Worm (Caenorhabditis elegans): ENCODE results near the gene col-124.

Gene col-124

DNA sequence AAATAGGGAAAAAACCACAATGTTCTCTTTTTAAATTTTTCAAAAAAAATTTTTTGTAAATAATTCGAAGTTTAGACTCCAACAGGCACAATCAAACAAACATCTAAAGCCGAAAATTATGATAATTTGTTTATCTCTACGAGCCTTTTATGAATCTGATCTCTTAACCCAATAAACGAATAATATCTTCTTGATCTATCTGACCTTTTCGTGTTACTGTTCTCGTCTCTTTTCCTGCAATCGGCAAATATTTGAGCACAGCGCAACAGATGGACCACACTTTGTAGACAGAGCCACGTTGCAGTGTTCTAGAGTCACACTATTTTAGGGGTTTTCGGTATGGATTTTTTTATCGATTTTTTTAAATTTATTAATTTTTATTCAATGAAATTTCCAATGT, 35.5 kb downstream of the col-124 start:
- no peak for TF ChIP-seq nhr-237 (tag; optimal IDR thresholded peaks at IDR 0.05)
- TF ChIP-seq nhr-129 (tag; optimal IDR thresholded peaks at IDR 0.05): no peak
- no peak for TF ChIP-seq nhr-10 (tag; optimal IDR thresholded peaks at IDR 0.05)
- TF ChIP-seq nhr-6 (tag; optimal IDR thresholded peaks at IDR 0.05): no peak
- TF ChIP-seq elt-1 (tag; optimal IDR thresholded peaks at IDR 0.05): no peak
- no peak for TF ChIP-seq ceh-16 (tag; optimal IDR thresholded peaks at IDR 0.05)
- TF ChIP-seq nhr-21 (tag; optimal IDR thresholded peaks at IDR 0.05): no peak
- TF ChIP-seq blmp-1 (tag; optimal IDR thresholded peaks at IDR 0.05; ENCODE audit: insufficient read depth): no peak
- TF ChIP-seq elt-3 (tag; optimal IDR thresholded peaks at IDR 0.05): no peak
- no peak for TF ChIP-seq dmd-4 (tag; optimal IDR thresholded peaks at IDR 0.05)
- no peak for TF ChIP-seq sem-4 (tag; optimal IDR thresholded peaks at IDR 0.05)
- no peak for TF ChIP-seq ceh-82 (tag; optimal IDR thresholded peaks at IDR 0.05)
- TF ChIP-seq mbf-1 (tag; optimal IDR thresholded peaks at IDR 0.05): no peak
- no peak for TF ChIP-seq lin-39 (tag; optimal IDR thresholded peaks at IDR 0.05)
- no peak for TF ChIP-seq lsy-2 (tag; optimal IDR thresholded peaks at IDR 0.05)
- no peak for TF ChIP-seq nhr-11 (tag; optimal IDR thresholded peaks at IDR 0.05)
- TF ChIP-seq peb-1 (tag; optimal IDR thresholded peaks at IDR 0.05): no peak
- TF ChIP-seq unc-62 (GFP tag; optimal IDR thresholded peaks at IDR 0.05): no peak
- TF ChIP-seq unc-39 (tag; optimal IDR thresholded peaks at IDR 0.05): no peak
- TF ChIP-seq Y55F3AM.14 (GFP tag; optimal IDR thresholded peaks at IDR 0.05): no peak

DNA sequence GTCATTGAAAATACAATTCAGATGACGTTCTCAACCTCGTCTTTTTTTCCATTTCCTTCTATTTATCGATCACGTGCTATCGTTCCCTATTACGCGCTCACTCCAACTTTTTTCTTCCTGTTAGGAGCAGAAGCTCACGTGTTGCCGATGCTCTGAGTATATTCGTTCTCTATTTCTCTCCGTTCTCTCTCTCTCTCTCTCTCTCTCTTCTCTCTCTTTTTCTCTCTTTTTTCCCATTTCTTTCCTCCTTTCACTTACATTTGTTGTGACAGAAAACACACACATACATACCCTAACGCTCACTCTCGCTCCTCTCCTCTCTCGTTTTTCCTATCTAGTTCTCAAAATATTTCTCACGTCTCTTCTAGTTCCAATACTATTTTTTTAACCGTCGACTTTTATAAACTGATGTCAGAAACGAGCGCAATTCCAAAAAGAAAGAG, 36.1 kb downstream of the col-124 start:
- TF ChIP-seq nhr-25 (tag; optimal IDR thresholded peaks at IDR 0.05) (peak; percentile 7), mbf-1 (tag; optimal IDR thresholded peaks at IDR 0.05) (no peak), snpc-4 (tag; optimal IDR thresholded peaks at IDR 0.05) (peak; percentile 32), nhr-23 (tag; optimal IDR thresholded peaks at IDR 0.05) (no peak), unc-39 (tag; optimal IDR thresholded peaks at IDR 0.05) (no peak), gmeb-1 (tag; optimal IDR thresholded peaks at IDR 0.05) (peak; percentile 78), ama-1 (optimal IDR thresholded peaks at IDR 0.05) (peak; percentile 38), alr-1 (tag; optimal IDR thresholded peaks at IDR 0.05) (no peak), blmp-1 (tag; optimal IDR thresholded peaks at IDR 0.05; ENCODE audit: insufficient read depth) (peak; percentile 92), nhr-77 (tag; optimal IDR thresholded peaks at IDR 0.05) (no peak), lin-11 (tag; optimal IDR thresholded peaks at IDR 0.05) (no peak), elt-1 (tag; optimal IDR thresholded peaks at IDR 0.05) (no peak), nhr-6 (tag; optimal IDR thresholded peaks at IDR 0.05) (peak; percentile 93), sma-9 (GFP tag; optimal IDR thresholded peaks at IDR 0.05) (peak; percentile 97), sma-9 (tag; optimal IDR thresholded peaks at IDR 0.05) (no peak), nhr-129 (tag; optimal IDR thresholded peaks at IDR 0.05) (peak; percentile 96), ztf-1 (GFP tag; conservative IDR thresholded peaks at IDR 0.05) (no peak), ztf-4 (tag; optimal IDR thresholded peaks at IDR 0.05) (peak; percentile 69), dmd-4 (tag; optimal IDR thresholded peaks at IDR 0.05) (no peak), zag-1 (tag; optimal IDR thresholded peaks at IDR 0.05) (peak; percentile 87), aly-2 (tag; optimal IDR thresholded peaks at IDR 0.05) (no peak), egl-27 (tag; optimal IDR thresholded peaks at IDR 0.05) (peak; percentile 89), R02D3.7 (tag; optimal IDR thresholded peaks at IDR 0.05) (no peak), nhr-10 (tag; optimal IDR thresholded peaks at IDR 0.05) (peak; percentile 12), ZK546.5 (tag; optimal IDR thresholded peaks at IDR 0.05) (no peak), F13H6.1 (tag; optimal IDR thresholded peaks at IDR 0.05) (peak; percentile 96), Y55F3AM.14 (GFP tag; optimal IDR thresholded peaks at IDR 0.05) (peak; percentile 52), nhr-21 (tag; optimal IDR thresholded peaks at IDR 0.05) (peak; percentile 83), ceh-82 (tag; optimal IDR thresholded peaks at IDR 0.05) (no peak), peb-1 (tag; optimal IDR thresholded peaks at IDR 0.05) (no peak), elt-3 (tag; optimal IDR thresholded peaks at IDR 0.05) (no peak), lin-39 (tag; optimal IDR thresholded peaks at IDR 0.05) (no peak), nhr-11 (tag; optimal IDR thresholded peaks at IDR 0.05) (peak; percentile 31), fos-1 (tag; optimal IDR thresholded peaks at IDR 0.05) (peak; percentile 81), unc-62 (GFP tag; optimal IDR thresholded peaks at IDR 0.05) (peak; percentile 73), ztf-11 (tag; optimal IDR thresholded peaks at IDR 0.05) (no peak), nhr-12 (tag; optimal IDR thresholded peaks at IDR 0.05) (peak; percentile 33), mdl-1 (tag; optimal IDR thresholded peaks at IDR 0.05) (peak; percentile 80 to 98), C34F6.9 (tag; optimal IDR thresholded peaks at IDR 0.05) (peak; percentile 98), sma-3 (GFP tag; optimal IDR thresholded peaks at IDR 0.05) (peak; percentile 87), mab-5 (tag; optimal IDR thresholded peaks at IDR 0.05) (peak; percentile 75), sem-4 (tag; optimal IDR thresholded peaks at IDR 0.05) (peak; percentile 81), ceh-16 (tag; optimal IDR thresholded peaks at IDR 0.05) (peak; percentile 5), skn-1 (tag; optimal IDR thresholded peaks at IDR 0.05) (peak; percentile 69), crh-2 (tag; optimal IDR thresholded peaks at IDR 0.05) (peak; percentile 100), lsy-2 (tag; optimal IDR thresholded peaks at IDR 0.05) (peak; percentile 65 to 92), nhr-237 (tag; optimal IDR thresholded peaks at IDR 0.05) (no peak), lin-13 (GFP tag; optimal IDR thresholded peaks at IDR 0.05) (peak; percentile 56), unc-55 (GFP tag; optimal IDR thresholded peaks at IDR 0.05) (peak; percentile 89)
